Worm (Caenorhabditis elegans): ENCODE measurements around the gene fig-1.

fig-1 gene

DNA sequence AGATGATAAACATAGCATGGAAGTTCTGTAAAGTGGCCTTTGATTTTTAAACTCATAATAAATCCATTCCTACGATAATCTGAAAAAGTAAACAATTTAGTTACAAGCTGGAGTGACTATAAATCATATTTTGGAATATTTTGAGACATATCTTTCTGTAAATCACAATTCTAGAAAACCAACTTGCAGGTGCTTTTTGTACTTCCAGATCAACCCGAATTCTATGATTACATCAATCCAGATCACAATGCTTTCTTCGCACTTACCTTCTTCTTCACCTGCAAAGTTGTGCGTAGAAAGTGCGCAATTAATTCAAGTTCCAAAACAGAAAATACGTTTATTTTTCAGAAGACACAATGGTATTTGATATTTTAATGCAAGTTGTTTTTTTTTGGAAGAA is 33.7 kb upstream of the fig-1 start (continued):
- TF ChIP-seq pqm-1 (tag; optimal IDR thresholded peaks at IDR 0.05) (no peak), nhr-48 (tag; optimal IDR thresholded peaks at IDR 0.05) (no peak)

DNA sequence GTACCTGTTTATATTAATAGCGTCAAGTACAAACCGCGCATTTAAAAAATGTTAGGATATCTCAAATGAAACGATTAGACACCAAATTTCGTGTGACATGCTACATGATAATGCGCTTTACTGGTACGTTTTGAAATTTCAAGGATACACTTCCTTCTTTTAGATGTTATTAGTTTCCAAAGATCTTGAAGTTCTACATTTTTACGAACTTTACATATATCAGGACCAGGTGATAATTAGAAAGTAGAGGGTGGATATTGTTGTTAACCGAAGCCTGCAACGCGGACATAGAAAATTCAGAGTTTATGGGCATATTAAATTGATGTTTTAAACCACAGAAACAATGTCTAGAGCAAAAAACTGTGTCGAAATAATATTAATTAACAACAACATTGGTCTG is 32.2 kb upstream of the fig-1 start:
- no peak for TF ChIP-seq hlh-30 (tag; optimal IDR thresholded peaks at IDR 0.05; ENCODE audit: insufficient read depth)
- TF ChIP-seq mdt-29 (GFP tag; IDR thresholded peaks at IDR 0.05), result no peak
- no peak for TF ChIP-seq zfp-2 (tag; optimal IDR thresholded peaks at IDR 0.05)
- TF ChIP-seq egl-43 (GFP tag; IDR thresholded peaks at IDR 0.05), result no peak
- no peak for TF ChIP-seq saeg-2 (GFP tag; IDR thresholded peaks at IDR 0.05)
- no peak for TF ChIP-seq jun-1 (tag; optimal IDR thresholded peaks at IDR 0.05)
- peak in 1 of 2 experiments; percentile 93 for TF ChIP-seq unc-62 (GFP tag; optimal IDR thresholded peaks at IDR 0.05 in 1 of 2)
- TF ChIP-seq unc-62 (tag; optimal IDR thresholded peaks at IDR 0.05), result no peak

DNA sequence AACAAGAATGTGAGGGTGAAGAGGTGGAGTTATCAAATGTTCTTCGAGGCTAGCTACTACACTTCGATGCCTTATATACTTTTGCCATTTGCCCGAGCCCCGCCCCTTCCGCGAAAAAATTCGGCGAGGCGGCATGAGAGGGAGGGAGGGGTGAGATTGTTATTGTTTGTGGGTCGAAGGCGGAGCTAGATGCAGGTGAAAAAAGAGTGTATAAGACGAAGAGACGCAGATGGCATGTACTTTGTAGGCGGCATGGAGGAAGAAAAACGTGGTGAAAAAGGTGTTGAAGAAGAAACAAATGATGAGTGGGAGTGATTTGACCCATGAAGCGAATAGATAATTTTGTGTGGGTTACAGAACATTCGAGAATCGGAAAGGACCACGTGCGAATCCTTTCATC is 31.4 kb upstream of the fig-1 start, which contains the start of gene C13G3.1:
Gene C13G3.1 (minus strand): TSS at position 47 of the 400 bp plus-strand sequence.
- TF ChIP-seq aha-1 (tag) (peak; percentile 59), mxl-3 (GFP tag; optimal IDR thresholded peaks at IDR 0.05) (peak; percentile 7), vab-7 (GFP tag; IDR thresholded peaks at IDR 0.05) (no peak), lsy-2 (tag; optimal IDR thresholded peaks at IDR 0.05) (no peak), hlh-30 (tag; optimal IDR thresholded peaks at IDR 0.05; ENCODE audit: insufficient read depth) (peak; percentile 11), sdz-12 (GFP tag; optimal IDR thresholded peaks at IDR 0.05) (no peak), nhr-48 (tag; optimal IDR thresholded peaks at IDR 0.05) (no peak), nhr-28 (tag; optimal IDR thresholded peaks at IDR 0.05) (peak; percentile 1), snpc-1.2 (GFP tag; IDR thresholded peaks at IDR 0.05) (no peak), nhr-102 (tag; optimal IDR thresholded peaks at IDR 0.05) (no peak), ctbp-1 (GFP tag; IDR thresholded peaks at IDR 0.05) (no peak), ceh-44 (GFP tag; IDR thresholded peaks at IDR 0.05) (no peak), nhr-11 (tag; optimal IDR thresholded peaks at IDR 0.05) (no peak)

DNA sequence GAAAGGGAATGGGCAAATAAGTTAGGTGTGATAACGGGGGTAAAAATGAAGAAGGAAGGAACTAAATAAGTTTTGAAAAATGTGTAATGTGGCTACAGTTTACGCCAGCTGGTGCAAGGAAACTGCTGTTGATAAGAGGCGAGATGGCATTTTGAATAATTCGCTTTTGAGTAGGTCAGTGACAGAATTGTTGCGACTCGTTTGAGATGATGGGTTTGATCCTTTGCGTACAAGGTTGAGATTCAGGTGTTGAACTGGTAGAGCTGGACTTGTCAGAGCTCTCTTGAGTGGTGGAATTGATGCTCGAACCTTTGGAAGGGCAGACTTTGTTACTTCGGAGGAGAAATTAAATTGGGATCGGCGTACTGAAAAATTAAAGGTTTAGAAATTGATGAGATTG is 30.8 kb upstream of the fig-1 start:
- TF ChIP-seq nhr-28 (tag; optimal IDR thresholded peaks at IDR 0.05), result peak; percentile 6
- no peak for TF ChIP-seq nhr-42 (GFP tag; IDR thresholded peaks at IDR 0.05)
- no peak for TF ChIP-seq dpl-1 (GFP tag; optimal IDR thresholded peaks at IDR 0.05)
- TF ChIP-seq Y75B8A.6 (GFP tag; IDR thresholded peaks at IDR 0.05), result no peak

DNA sequence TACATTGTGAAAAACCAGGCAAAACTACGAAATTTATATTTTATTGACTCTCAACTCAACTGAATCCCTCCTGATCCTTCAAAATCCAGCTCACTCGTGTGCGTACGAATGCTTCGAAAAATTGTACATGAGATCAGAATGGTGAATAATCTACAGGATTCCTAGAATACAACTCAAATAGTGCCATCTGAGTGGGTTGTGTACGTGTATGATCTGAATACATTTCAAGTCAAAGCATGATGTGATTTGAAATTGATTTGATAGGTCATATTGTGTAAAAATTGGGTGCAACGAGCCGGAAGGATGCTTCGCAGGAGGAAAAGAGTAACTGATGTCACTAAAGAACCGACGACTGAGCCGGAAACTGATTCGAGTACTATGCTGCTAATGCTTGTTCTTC is 29.8 kb upstream of the fig-1 start:
- TF ChIP-seq unc-62 (GFP tag; optimal IDR thresholded peaks at IDR 0.05 in 1 of 2), result no peak
- no peak for TF ChIP-seq unc-62 (tag; optimal IDR thresholded peaks at IDR 0.05)
- no peak for TF ChIP-seq nhr-10 (tag; optimal IDR thresholded peaks at IDR 0.05)
- TF ChIP-seq ceh-82 (tag; optimal IDR thresholded peaks at IDR 0.05), result no peak
- TF ChIP-seq F26F4.8 (GFP tag; conservative IDR thresholded peaks at IDR 0.05), result no peak
- TF ChIP-seq F49E8.2 (tag; optimal IDR thresholded peaks at IDR 0.05; ENCODE audit: borderline replicate concordance), result no peak
- TF ChIP-seq F10B5.3 (tag; optimal IDR thresholded peaks at IDR 0.05), result no peak
- no peak for TF ChIP-seq dmd-6 (GFP tag; IDR thresholded peaks at IDR 0.05)
- no peak for TF ChIP-seq nhr-25 (tag; optimal IDR thresholded peaks at IDR 0.05; ENCODE audit: borderline replicate concordance, insufficient read depth)
- no peak for TF ChIP-seq mes-2 (tag; optimal IDR thresholded peaks at IDR 0.05; ENCODE audit: poor library complexity, severe bottlenecking)
- no peak for TF ChIP-seq daf-19 (GFP tag; conservative IDR thresholded peaks at IDR 0.05)
- TF ChIP-seq daf-16 (GFP tag; optimal IDR thresholded peaks at IDR 0.05), result no peak
- no peak for TF ChIP-seq daf-16 (tag; optimal IDR thresholded peaks at IDR 0.05)
- no peak for TF ChIP-seq nhr-102 (tag; optimal IDR thresholded peaks at IDR 0.05)
- TF ChIP-seq saeg-2 (GFP tag; IDR thresholded peaks at IDR 0.05), result no peak

All from whole organism, L4 larva.